Fruit fly (Drosophila melanogaster) whole organism, wandering third instar larva: ENCODE results near the gene Nak.

Experiments used
- CG9705 ChIP-seq: fragments of 200-800 bp; sonication (Bioruptor generic); optimal IDR thresholded peaks from 2 replicates; lab custom pipeline; 2018; ENCODE audit warnings: missing biosample characterization, mild to moderate bottlenecking, missing genetic modification characterization
- CrebA ChIP-seq: fragments of 200-800 bp; sonication (Bioruptor generic); optimal IDR thresholded peaks from 2 replicates; lab custom pipeline; 2016; ENCODE audit warnings: missing biosample characterization, mild to moderate bottlenecking, missing genetic modification characterization, borderline replicate concordance
- HLH106 ChIP-seq: fragments of 200-800 bp; optimal IDR thresholded peaks from 3 replicates; lab custom pipeline; 2019; ENCODE audit warnings: missing biosample characterization, mild to moderate bottlenecking, missing genetic modification characterization, moderate library complexity
- Hnf4 ChIP-seq: fragments of 200-800 bp; sonication (Bioruptor generic); optimal IDR thresholded peaks from 2 replicates; lab custom pipeline; 2016; ENCODE audit warnings: missing biosample characterization, mild to moderate bottlenecking, missing genetic modification characterization
- Hr78 ChIP-seq: fragments of >200 bp; optimal IDR thresholded peaks from 2 replicates; lab custom pipeline; 2017; ENCODE audit warnings: missing biosample characterization, missing genetic modification characterization
- Hr83 ChIP-seq: fragments of 200-300 bp; sonication (Bioruptor generic); optimal IDR thresholded peaks from 2 replicates; lab custom pipeline; 2016; ENCODE audit warnings: missing biosample characterization, mild to moderate bottlenecking, missing genetic modification characterization, moderate library complexity; ENCODE audit not compliant: poor library complexity, severe bottlenecking
- Jra ChIP-seq: sonication (Bioruptor generic); optimal IDR thresholded peaks from 2 replicates; lab custom pipeline; 2016; ENCODE audit warnings: missing biosample characterization, missing genetic modification characterization
- N ChIP-seq: fragments of >200 bp; optimal IDR thresholded peaks from 2 replicates; lab custom pipeline; 2018; ENCODE audit warnings: missing biosample characterization, missing external identifiers, missing genetic modification characterization
- OdsH ChIP-seq: fragments of 200-800 bp; sonication (Bioruptor generic); optimal IDR thresholded peaks from 2 replicates; lab custom pipeline; 2016; ENCODE audit warnings: missing biosample characterization, mild to moderate bottlenecking, missing genetic modification characterization
- Sp1 ChIP-seq: fragments of 200-800 bp; sonication (Bioruptor generic); optimal IDR thresholded peaks from 3 replicates; lab custom pipeline; 2019; ENCODE audit warnings: missing biosample characterization, mild to moderate bottlenecking, missing genetic modification characterization, moderate library complexity
- br ChIP-seq: fragments of 200-800 bp; sonication (Bioruptor generic); optimal IDR thresholded peaks from 2 replicates; lab custom pipeline; 2016; ENCODE audit warnings: missing biosample characterization, missing genetic modification characterization
- dsf ChIP-seq: sonication (Bioruptor generic); optimal IDR thresholded peaks from 2 replicates; lab custom pipeline; 2016; ENCODE audit warnings: missing biosample characterization, missing genetic modification characterization, borderline replicate concordance
- ey ChIP-seq: fragments of 200-800 bp; sonication (Bioruptor generic); optimal IDR thresholded peaks from 2 replicates; lab custom pipeline; 2016; ENCODE audit warnings: missing biosample characterization, missing genetic modification characterization
- foxo ChIP-seq, 2 experiments: fragments of 200-800 bp; sonication (Bioruptor generic); optimal IDR thresholded peaks; 2 replicates in 1 of 2; 3 replicates in 1 of 2; lab custom pipeline; 2016 to 2017; ENCODE audit warnings: missing biosample characterization in 2 of 2, missing genetic modification characterization in 2 of 2
- fru ChIP-seq: fragments of 200-800 bp; sonication (Bioruptor generic); optimal IDR thresholded peaks from 3 replicates; lab custom pipeline; 2016; ENCODE audit warnings: missing biosample characterization, mild to moderate bottlenecking, missing genetic modification characterization
- h ChIP-seq: fragments of 200-800 bp; sonication (Bioruptor generic); optimal IDR thresholded peaks from 3 replicates; lab custom pipeline; 2016; ENCODE audit warnings: missing biosample characterization, mild to moderate bottlenecking, missing genetic modification characterization
- jim ChIP-seq: fragments of 175-275, 200-325 bp; sonication (Bioruptor generic); optimal IDR thresholded peaks from 2 replicates; lab custom pipeline; 2016; ENCODE audit warnings: missing biosample characterization, mild to moderate bottlenecking, missing genetic modification characterization
- lola ChIP-seq: fragments of >200 bp; optimal IDR thresholded peaks from 2 replicates; lab custom pipeline; 2017; ENCODE audit warnings: missing biosample characterization, missing genetic modification characterization
- psq ChIP-seq: fragments of 200-800 bp; sonication (Bioruptor generic); optimal IDR thresholded peaks from 3 replicates; lab custom pipeline; 2017; ENCODE audit warnings: missing biosample characterization, mild to moderate bottlenecking, missing genetic modification characterization, moderate library complexity
- rgr ChIP-seq: fragments of 200-800 bp; sonication (Bioruptor generic); optimal IDR thresholded peaks from 3 replicates; lab custom pipeline; 2016; ENCODE audit warnings: missing biosample characterization, mild to moderate bottlenecking, missing genetic modification characterization
- sage ChIP-seq: fragments of 200-800 bp; sonication (Bioruptor generic); optimal IDR thresholded peaks from 2 replicates; lab custom pipeline; 2016; ENCODE audit warnings: missing biosample characterization, mild to moderate bottlenecking, missing genetic modification characterization
- usp ChIP-seq: fragments of >200 bp; optimal IDR thresholded peaks from 2 replicates; lab custom pipeline; 2017; ENCODE audit warnings: missing biosample characterization, missing genetic modification characterization
- woc ChIP-seq: sonication (Bioruptor generic); optimal IDR thresholded peaks from 2 replicates; lab custom pipeline; 2016; ENCODE audit warnings: missing biosample characterization, mild to moderate bottlenecking, missing genetic modification characterization

Nak gene

dm6 chr2L:18925387-18925786, 43.2 kb downstream of the Nak start:
- no peak for TF ChIP-seq CrebA (GFP tag; lab: Kevin White, UChicago)

dm6 chr2L:18924642-18925244, 43.8 kb downstream of the Nak start:
- no peak for TF ChIP-seq ey (GFP tag; lab: Kevin White, UChicago)

DNA sequence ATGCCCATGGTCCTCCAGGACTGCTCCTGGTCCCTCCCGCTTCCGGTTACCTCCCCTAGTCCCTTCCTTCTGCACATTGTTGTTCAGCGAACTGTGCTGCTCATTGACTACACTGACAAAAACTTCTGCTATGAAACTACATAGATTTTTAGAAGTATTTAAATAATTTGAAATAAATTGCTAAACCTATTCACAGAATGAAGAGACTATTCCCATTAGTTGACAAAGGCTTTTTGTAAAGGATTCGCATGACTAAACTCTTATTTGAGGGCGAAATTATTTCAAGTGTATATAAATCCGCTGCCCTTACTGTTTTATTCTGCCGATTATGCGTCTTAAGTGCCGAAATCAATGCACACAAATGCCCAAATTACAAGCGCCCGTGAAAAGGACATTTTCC, 47.3 kb downstream of the Nak start:
- TF ChIP-seq Hnf4 (peak; percentile 4), fru (GFP tag; lab: Kevin White, UChicago) (peak; percentile 46), Hr78 (GFP tag; lab: Kevin White, UChicago) (no peak), ey (GFP tag; lab: Kevin White, UChicago) (peak; percentile 57), OdsH (GFP tag; lab: Kevin White, UChicago) (peak; percentile 5), psq (GFP tag; lab: Kevin White, UChicago) (peak; percentile 5), h (GFP tag; lab: Kevin White, UChicago) (peak; percentile 41), HLH106 (peak; percentile 32), foxo (GFP tag; optimal IDR thresholded peaks at IDR 0.05; lab: Kevin White, UChicago) (peak in 1 of 2 experiments; percentile 53), Hr83 (GFP tag; lab: Kevin White, UChicago) (no peak), jim (no peak), Sp1 (GFP tag; lab: Kevin White, UChicago) (peak; percentile 42), br (GFP tag; lab: Kevin White, UChicago) (peak; percentile 27), rgr (GFP tag; lab: Kevin White, UChicago) (peak; percentile 33), usp (GFP tag; lab: Kevin White, UChicago) (no peak), sage (GFP tag; lab: Kevin White, UChicago) (no peak)

DNA sequence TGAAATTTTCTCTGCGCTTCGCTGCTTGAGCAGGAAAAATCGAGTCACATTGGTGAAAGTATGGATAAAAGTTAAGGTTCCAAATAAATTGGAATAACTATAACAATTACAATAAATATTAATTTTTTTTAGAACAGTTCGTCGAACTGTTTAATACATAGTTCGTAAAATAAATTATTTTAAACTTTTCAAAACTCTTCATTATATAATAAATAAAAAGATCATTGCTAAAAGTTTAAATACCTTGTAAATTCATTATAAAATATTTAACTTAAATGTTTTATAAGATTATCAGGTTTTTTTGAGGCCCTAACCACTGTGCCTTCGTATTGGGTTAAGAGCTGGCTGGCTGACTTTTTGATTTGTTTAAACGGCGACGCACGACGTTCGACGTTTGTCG, 49.1 kb downstream of the Nak start:
- TF ChIP-seq CG9705 (GFP tag; lab: Kevin White, UChicago) (no peak), jim (no peak), foxo (GFP tag; optimal IDR thresholded peaks at IDR 0.05; lab: Kevin White, UChicago) (no peak), N (GFP tag; lab: Kevin White, UChicago) (no peak), woc (no peak)

- TF ChIP-seq HLH106 (no peak), dsf (no peak), lola (GFP tag; lab: Kevin White, UChicago) (no peak)
Observed at dm6 chr2L:18917584-18917983, 51.0 kb downstream of the Nak start.

DNA sequence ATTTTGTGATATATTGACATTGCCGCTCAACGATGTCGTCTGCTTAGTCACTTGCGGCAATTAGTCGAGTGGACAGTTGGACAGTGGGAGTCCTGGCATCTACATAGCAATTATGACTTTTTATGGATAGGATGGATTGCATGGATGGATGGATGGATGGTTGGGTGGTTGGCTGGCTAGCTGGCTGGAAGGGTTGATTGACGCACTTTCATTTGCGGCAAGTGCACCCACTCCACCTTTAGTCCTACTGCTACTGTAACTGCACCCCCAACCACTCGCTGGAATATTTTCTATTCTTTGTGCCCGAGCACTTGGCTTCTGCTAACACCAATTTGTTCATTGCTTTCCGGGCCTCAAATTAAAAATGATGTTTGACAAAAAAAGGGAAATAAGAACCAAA, 53.7 kb downstream of the Nak start:
- TF ChIP-seq usp (GFP tag; lab: Kevin White, UChicago) (no peak), lola (GFP tag; lab: Kevin White, UChicago) (no peak), Jra (no peak), rgr (GFP tag; lab: Kevin White, UChicago) (no peak), Hr83 (GFP tag; lab: Kevin White, UChicago) (no peak), HLH106 (no peak)
